Worm (Caenorhabditis elegans) whole organism, dauer: ENCODE measurements around the gene lin-13.

Experiments
- unc-62 ChIP-seq: sonication (generic microtip); optimal IDR thresholded peaks from 2 replicates; lab custom pipeline; 2017; ENCODE audit warnings: missing biosample characterization, missing genetic modification reagents, missing genetic modification characterization

lin-13 gene

ce11 chrIII:7723412-7724068 lies 14.2 kb upstream of the lin-13 start:
- TF ChIP-seq unc-62 (GFP tag; lab: Kevin White, UChicago), result no peak

ce11 chrIII:7722999-7723398 lies 13.7 kb upstream of the lin-13 start:
- TF ChIP-seq unc-62 (GFP tag; lab: Kevin White, UChicago), result no peak

DNA sequence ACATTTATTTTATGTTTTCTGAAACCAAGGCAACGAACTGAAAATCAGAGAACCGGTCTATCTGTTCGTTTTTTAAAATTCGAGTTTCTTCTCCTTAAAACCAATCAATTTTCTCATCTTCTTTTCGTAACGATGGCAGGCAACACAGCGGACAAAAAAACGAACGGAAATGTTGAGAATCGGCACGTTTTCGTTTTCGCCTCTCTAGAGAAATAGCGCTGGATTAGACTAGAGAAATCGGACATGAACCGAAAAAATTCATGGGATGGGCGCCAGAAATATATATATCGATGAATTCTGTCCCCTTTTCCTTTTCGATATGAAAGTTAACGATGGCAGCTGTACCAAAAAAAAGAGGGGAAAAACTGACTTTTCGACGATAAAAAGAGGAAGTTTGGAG lies 13.1 kb upstream of the lin-13 start:
- TF ChIP-seq unc-62 (GFP tag; lab: Kevin White, UChicago), result no peak

DNA sequence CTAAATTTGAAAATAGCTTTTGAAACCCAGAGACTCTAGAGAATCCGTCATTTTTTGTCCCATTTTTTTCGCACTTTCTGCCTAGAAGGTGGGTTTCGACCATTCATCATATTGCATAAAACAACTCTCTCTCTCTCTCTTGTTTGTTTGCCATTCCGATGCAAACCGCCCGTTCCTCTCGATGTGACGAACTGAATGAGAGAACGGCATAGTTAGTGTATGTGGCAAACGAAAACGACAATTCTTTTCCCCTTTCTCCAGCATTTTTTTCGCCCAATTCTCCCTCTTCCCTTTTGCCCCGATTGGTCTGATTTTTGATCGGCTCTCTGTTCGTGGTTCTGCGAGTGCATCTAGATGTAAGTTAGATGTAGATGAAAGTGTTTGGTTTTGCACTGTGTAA lies 12.2 kb upstream of the lin-13 start:
- TF ChIP-seq unc-62 (GFP tag; lab: Kevin White, UChicago), result no peak

- no peak for TF ChIP-seq unc-62 (GFP tag; lab: Kevin White, UChicago)
These were observed 11.6 kb upstream of the lin-13 start for ce11 chrIII:7720861-7721260.

DNA sequence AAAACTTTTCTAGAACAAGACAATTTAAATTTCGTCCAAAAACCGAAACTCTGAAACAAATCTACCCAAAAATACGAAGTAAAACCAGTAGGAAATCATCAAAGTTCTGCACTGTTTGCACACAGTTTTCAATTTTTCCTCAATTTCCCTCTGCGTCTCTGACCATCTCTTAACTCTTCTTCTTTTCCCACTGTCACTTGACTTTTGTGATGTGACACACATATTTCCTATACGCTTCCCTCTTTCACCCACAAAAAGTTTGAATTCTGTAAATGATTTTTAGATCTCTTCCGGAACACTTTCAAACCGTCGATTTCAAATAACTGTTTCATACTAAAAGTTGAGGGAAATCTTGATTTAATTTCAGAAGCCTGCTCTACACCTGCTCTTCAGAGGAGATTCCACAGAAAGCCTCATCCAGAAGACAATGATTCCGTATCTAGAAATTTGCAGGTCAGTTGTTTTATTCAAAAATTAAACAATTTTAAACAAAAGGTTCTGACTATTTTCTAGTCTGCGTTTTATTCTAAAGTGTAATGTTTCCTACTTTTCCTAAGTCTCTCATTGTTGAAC lies 10.2 kb upstream of the lin-13 start, which contains the start of gene ncl-1:
ncl-1 (plus strand) TSS at position 366 of the 573 bp plus-strand sequence.
- no peak for TF ChIP-seq unc-62 (GFP tag; lab: Kevin White, UChicago)

ce11 chrIII:7718318-7718717 lies 9.0 kb upstream of the lin-13 start:
- TF ChIP-seq unc-62 (GFP tag; lab: Kevin White, UChicago), result no peak

DNA sequence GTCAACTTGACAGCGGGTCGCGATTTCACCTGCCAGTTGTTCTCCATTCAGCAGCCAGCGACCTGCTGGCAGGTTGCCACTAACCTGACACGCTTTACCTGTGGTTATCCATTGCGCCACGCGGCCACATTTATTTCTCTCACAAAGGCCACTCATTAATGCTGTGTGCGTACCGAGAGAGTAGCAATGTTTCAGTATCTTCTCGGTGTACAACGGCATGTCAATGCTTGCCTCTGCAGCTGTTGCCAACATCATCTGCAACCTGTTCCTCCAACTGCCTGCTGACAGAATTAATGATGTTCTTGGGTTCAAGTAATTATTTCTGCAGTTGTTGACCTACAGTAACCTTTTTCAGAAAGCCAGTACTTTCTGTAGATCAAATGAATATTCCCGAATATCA lies 7.3 kb upstream of the lin-13 start:
- no peak for TF ChIP-seq unc-62 (GFP tag; lab: Kevin White, UChicago)

- no peak for TF ChIP-seq unc-62 (GFP tag; lab: Kevin White, UChicago)
These were observed 2.6 kb upstream of the lin-13 start, which contains the start of gene C03B8.3 for ce11 chrIII:7711908-7712359. Gene C03B8.3, plus strand, starts transcription at chrIII:7712309.

- TF ChIP-seq unc-62 (GFP tag; lab: Kevin White, UChicago), result no peak
These were observed 2.2 kb upstream of the lin-13 start for ce11 chrIII:7711495-7711894.

- TF ChIP-seq unc-62 (GFP tag; lab: Kevin White, UChicago), result no peak
These were observed 1.7 kb upstream of the lin-13 start for ce11 chrIII:7710943-7711342.

DNA sequence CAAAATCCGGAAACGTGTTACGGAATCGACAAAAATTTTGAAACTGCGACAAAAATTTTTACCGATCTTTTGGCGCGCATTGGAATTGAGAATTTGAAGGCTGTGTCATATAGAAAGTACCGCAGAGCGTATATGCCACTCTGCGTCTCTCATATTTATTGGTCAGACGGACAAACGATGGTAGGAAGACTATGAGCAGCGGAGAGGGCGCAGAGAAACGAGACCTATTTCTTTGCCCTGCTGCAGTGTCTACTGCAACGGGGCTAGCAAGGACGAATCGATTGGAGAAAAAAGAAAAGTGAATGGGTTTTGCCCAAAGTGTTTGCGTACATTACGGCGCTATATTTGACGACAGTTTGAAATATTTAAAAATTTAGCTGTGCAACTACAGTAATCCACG lies 775 bp upstream of the lin-13 start:
- no peak for TF ChIP-seq unc-62 (GFP tag; lab: Kevin White, UChicago)

DNA sequence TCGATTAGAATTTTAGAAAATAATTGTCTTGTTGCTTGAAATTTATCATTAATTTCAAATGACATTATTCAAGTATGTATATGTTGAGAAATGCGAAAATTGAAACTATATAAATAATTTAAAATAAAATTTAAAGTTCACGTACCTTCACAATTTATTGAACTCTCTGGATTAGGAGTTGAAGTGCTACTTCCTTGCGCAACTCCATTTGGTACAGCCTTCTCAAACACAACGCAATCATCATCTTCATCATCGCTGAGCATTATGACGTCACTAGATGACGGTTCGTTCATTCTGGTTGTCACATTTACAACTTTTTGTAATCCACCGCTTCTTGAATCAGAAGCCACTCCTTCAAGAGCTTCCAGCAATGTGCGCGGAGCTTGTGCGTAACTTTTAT lies 5.8 kb downstream of the lin-13 start:
- TF ChIP-seq unc-62 (GFP tag; lab: Kevin White, UChicago), result no peak

- no peak for TF ChIP-seq unc-62 (GFP tag; lab: Kevin White, UChicago)
These were observed 15.0 kb downstream of the lin-13 start, which contains the start of gene C18H2.5 for ce11 chrIII:7694274-7694673. Gene C18H2.5, minus strand, starts transcription at chrIII:7694374.

ce11 chrIII:7692287-7692686 lies 17.0 kb downstream of the lin-13 start:
- TF ChIP-seq unc-62 (GFP tag; lab: Kevin White, UChicago), result no peak

DNA sequence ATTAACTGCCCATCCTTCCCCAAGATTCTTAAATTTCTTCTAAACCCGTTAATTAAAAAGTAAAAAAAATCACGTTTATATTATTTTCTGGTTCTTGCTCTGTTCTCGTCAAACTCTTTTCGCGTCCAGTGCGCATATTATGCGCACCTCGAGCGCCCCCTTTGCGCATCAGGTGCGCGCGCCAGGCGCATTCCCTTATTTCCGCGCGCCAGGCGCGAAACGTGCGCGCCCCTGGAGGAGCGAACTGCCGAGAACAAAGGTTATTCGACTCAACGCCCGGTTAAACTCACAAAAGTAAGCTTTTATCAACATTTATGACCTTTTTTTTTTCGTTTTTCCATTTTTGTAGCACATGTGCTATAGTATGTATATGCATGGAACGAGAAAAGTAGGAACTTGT lies 36.9 kb downstream of the lin-13 start:
- no peak for TF ChIP-seq unc-62 (GFP tag; lab: Kevin White, UChicago)

DNA sequence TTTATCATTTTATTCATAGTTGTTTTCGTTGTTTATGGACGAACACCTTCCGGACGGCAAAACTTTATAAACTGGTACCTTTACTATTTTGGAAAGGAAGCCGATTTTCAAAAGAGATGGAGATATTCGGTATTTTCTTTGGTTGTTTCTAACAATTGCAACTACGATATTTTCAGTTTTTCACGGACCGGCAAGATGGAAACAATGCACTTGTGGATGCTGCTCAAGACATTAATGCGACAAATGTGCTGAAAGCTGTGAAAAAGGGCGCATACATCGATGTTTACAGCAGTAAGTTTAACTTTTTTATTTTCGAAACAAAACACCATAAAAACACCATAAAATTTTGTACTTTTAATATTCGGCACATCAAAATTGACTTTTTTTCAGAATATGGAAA lies 43.4 kb downstream of the lin-13 start:
- TF ChIP-seq unc-62 (GFP tag; lab: Kevin White, UChicago), result no peak
